Worm (Caenorhabditis elegans) whole organism, mixed stage, embryonic: ENCODE results near the gene rfth-1.

Source experiments
- bed-3 ChIP-seq: fragments of 200-800 bp; sonication (Bioruptor generic); optimal IDR thresholded peaks from 3 replicates; lab custom pipeline; 2018; ENCODE audit warnings: mild to moderate bottlenecking, missing genetic modification characterization, moderate library complexity, missing compliant biosample characterization
- blmp-1 ChIP-seq: fragments of 150-350 bp; optimal IDR thresholded peaks from 2 replicates; lab custom pipeline; 2014; ENCODE audit warnings: missing biosample characterization, missing genetic modification characterization
- ceh-39 ChIP-seq: fragments of 150-350 bp; optimal IDR thresholded peaks from 2 replicates; lab custom pipeline; 2014; ENCODE audit warnings: missing biosample characterization, missing genetic modification characterization
- ceh-43 ChIP-seq: fragments of 200-800 bp; sonication (Bioruptor generic); optimal IDR thresholded peaks from 2 replicates; lab custom pipeline; 2018; ENCODE audit warnings: mild to moderate bottlenecking, missing genetic modification characterization, moderate library complexity, missing compliant biosample characterization
- ces-1 ChIP-seq: fragments of 150-350 bp; optimal IDR thresholded peaks from 2 replicates; lab custom pipeline; 2014; ENCODE audit warnings: missing biosample characterization, missing genetic modification reagents, missing genetic modification characterization
- cnd-1 ChIP-seq: fragments of 200-800 bp; sonication (Bioruptor generic); optimal IDR thresholded peaks from 2 replicates; lab custom pipeline; 2018; ENCODE audit warnings: mild to moderate bottlenecking, missing genetic modification characterization, missing compliant biosample characterization
- drap-1 ChIP-seq: fragments of 200-800 bp; sonication (Bioruptor generic); optimal IDR thresholded peaks from 3 replicates; lab custom pipeline; 2018; ENCODE audit warnings: mild to moderate bottlenecking, missing genetic modification characterization, missing compliant biosample characterization
- elt-1 ChIP-seq: sonication (generic microtip); optimal IDR thresholded peaks from 2 replicates; lab custom pipeline; 2017; ENCODE audit warnings: missing genetic modification characterization, mild to moderate bottlenecking, missing compliant biosample characterization, antibody characterized with exemption, moderate library complexity, borderline replicate concordance; ENCODE audit not compliant: insufficient read depth
- elt-3 ChIP-seq: fragments of 150-350 bp; optimal IDR thresholded peaks from 2 replicates; lab custom pipeline; 2014; ENCODE audit warnings: missing biosample characterization, missing genetic modification characterization
- flh-1 ChIP-seq: fragments of 200-800 bp; sonication (Bioruptor generic); optimal IDR thresholded peaks from 2 replicates; lab custom pipeline; 2018; ENCODE audit warnings: mild to moderate bottlenecking, missing genetic modification characterization, moderate library complexity, missing compliant biosample characterization
- ham-2 ChIP-seq: fragments of 200-800 bp; sonication (Bioruptor generic); optimal IDR thresholded peaks from 2 replicates; lab custom pipeline; 2018; ENCODE audit warnings: mild to moderate bottlenecking, missing genetic modification characterization, missing compliant biosample characterization
- hlh-1 ChIP-seq: fragments of 150-350 bp; optimal IDR thresholded peaks from 2 replicates; lab custom pipeline; 2014; ENCODE audit warnings: missing biosample characterization, missing genetic modification reagents, missing genetic modification characterization
- lin-13 ChIP-seq: fragments of 150-350 bp; optimal IDR thresholded peaks from 2 replicates; lab custom pipeline; 2014; ENCODE audit warnings: missing biosample characterization, missing genetic modification characterization
- lin-32 ChIP-seq: fragments of 200-800 bp; sonication (Bioruptor generic); optimal IDR thresholded peaks from 2 replicates; lab custom pipeline; 2018; ENCODE audit warnings: mild to moderate bottlenecking, missing genetic modification characterization, missing compliant biosample characterization
- lsy-2 ChIP-seq: fragments of 150-350 bp; optimal IDR thresholded peaks from 2 replicates; lab custom pipeline; 2014; ENCODE audit warnings: missing biosample characterization, missing genetic modification characterization
- mab-5 ChIP-seq: fragments of 150-350 bp; optimal IDR thresholded peaks from 2 replicates; lab custom pipeline; 2014; ENCODE audit warnings: missing biosample characterization, missing genetic modification characterization
- mep-1 ChIP-seq: fragments of 150-350 bp; optimal IDR thresholded peaks from 2 replicates; lab custom pipeline; 2017; ENCODE audit warnings: missing biosample characterization, missing genetic modification reagents, missing genetic modification characterization, inconsistent platforms
- mls-2 ChIP-seq: sonication (generic microtip); optimal IDR thresholded peaks from 2 replicates; lab custom pipeline; 2016; ENCODE audit warnings: mild to moderate bottlenecking, missing genetic modification characterization, moderate library complexity, missing compliant biosample characterization
- nhr-12 ChIP-seq: fragments of 150-350 bp; optimal IDR thresholded peaks from 2 replicates; lab custom pipeline; 2014; ENCODE audit warnings: missing biosample characterization, missing genetic modification characterization
- nhr-2 ChIP-seq: fragments of 150-350 bp; optimal IDR thresholded peaks from 2 replicates; lab custom pipeline; 2014; ENCODE audit warnings: missing biosample characterization, missing genetic modification characterization
- nhr-237 ChIP-seq: fragments of 150-350 bp; optimal IDR thresholded peaks from 2 replicates; lab custom pipeline; 2014; ENCODE audit warnings: missing biosample characterization, missing genetic modification characterization
- nhr-28 ChIP-seq: fragments of 150-350 bp; optimal IDR thresholded peaks from 2 replicates; lab custom pipeline; 2014; ENCODE audit warnings: missing biosample characterization, missing genetic modification characterization
- nhr-76 ChIP-seq: sonication (generic microtip); optimal IDR thresholded peaks from 2 replicates; lab custom pipeline; 2017; ENCODE audit warnings: missing biosample characterization, missing genetic modification characterization
- pha-4 ChIP-seq: fragments of 150-350 bp; optimal IDR thresholded peaks from 2 replicates; lab custom pipeline; 2018; ENCODE audit warnings: missing biosample characterization, missing genetic modification reagents, missing genetic modification characterization
- sem-2 ChIP-seq: fragments of 200-800 bp; sonication (Bioruptor generic); optimal IDR thresholded peaks from 2 replicates; lab custom pipeline; 2018; ENCODE audit warnings: mild to moderate bottlenecking, missing genetic modification characterization, missing compliant biosample characterization
- snpc-4 ChIP-seq: fragments of 150-350 bp; optimal IDR thresholded peaks from 2 replicates; lab custom pipeline; 2014; ENCODE audit warnings: missing biosample characterization, missing genetic modification characterization
- tbx-8 ChIP-seq: fragments of 200-800 bp; sonication (Bioruptor generic); optimal IDR thresholded peaks from 2 replicates; lab custom pipeline; 2018; ENCODE audit warnings: mild to moderate bottlenecking, missing genetic modification characterization, moderate library complexity, missing compliant biosample characterization
- unc-39 ChIP-seq: fragments of 150-350 bp; optimal IDR thresholded peaks from 2 replicates; lab custom pipeline; 2014; ENCODE audit warnings: missing biosample characterization, missing genetic modification characterization
- unc-62 ChIP-seq: fragments of 150-350 bp; optimal IDR thresholded peaks from 2 replicates; lab custom pipeline; 2014; ENCODE audit warnings: missing biosample characterization, missing genetic modification reagents, missing genetic modification characterization
- zip-8 ChIP-seq: fragments of 150-350 bp; optimal IDR thresholded peaks from 2 replicates; lab custom pipeline; 2014; ENCODE audit warnings: missing biosample characterization, missing genetic modification characterization

rfth-1 gene

DNA sequence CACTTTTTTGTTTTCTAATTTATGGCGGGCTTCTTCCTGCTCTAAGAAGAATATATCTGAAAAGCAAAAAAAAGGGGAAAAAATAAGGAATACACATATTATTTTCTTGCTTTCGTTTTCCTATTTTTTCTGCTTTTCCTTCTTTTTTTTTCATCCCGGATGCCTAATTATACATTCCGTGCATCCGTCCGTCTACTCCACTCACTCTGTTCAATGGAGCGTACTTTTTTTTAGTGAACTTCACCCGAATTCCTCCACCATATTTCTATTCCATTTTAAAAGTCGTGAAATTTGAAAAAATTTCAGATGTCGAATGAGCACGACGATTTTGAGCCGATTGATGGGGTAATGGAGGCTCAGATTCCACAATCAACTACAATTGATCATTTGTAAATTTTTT lies 25.1 kb upstream of the rfth-1 start, which contains the start of gene ZK185.2:
Gene ZK185.2, plus strand, starts transcription at position 301 of the 400 bp plus-strand sequence.
- TF ChIP-seq unc-39 (tag; lab: Kevin White, UChicago) (no peak), sem-2 (GFP tag; lab: Kevin White, UChicago) (no peak)

DNA sequence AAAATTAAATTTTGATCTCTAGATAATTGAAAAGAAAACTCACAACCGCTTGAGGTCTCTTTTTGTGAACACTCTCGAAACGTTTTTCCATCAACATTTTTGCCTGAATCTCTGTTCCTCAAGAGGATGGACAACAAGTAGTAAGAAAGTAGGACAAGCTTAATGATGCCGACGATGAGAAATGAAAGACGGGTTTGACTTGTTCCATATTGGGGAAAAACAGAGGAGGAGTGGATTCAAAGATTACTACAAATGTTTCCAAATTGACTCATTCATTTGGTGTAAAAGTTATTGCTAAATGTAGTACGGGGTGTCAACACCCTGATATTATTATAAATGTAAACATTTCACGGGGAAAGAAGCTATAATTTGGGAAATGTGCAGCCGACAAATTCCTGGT lies 21.9 kb upstream of the rfth-1 start, which contains the start of gene ZK185.4:
Gene ZK185.4, minus strand, starts transcription at position 101 of the 400 bp plus-strand sequence.
- TF ChIP-seq elt-3 (tag; lab: Kevin White, UChicago) = no peak
- TF ChIP-seq, all 35 proteins: peak for 0

DNA sequence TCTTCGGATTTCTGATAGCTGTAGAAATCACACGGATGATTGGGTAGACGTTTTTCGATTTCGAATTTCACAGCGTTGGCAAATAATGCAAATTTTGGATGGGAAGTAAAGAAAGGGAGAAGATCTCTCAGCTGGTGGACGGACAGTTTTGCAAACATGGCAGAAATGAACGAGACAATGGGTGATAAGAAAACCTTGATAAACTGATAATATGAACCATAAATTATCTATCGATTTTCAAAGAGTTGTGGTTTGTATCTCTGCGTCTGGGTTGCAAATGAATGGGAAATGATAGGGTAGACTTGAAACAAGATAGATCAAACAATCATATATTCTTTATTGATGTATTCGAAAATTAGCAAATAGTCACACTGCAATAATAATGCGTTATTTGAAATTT lies 19.1 kb upstream of the rfth-1 start, which contains the start of gene ZK185.3:
Gene ZK185.3, minus strand, starts transcription at position 263 of the 400 bp plus-strand sequence.
- no peak for TF ChIP-seq mab-5 (tag; lab: Kevin White, UChicago)
- TF ChIP-seq flh-1 (GFP tag; lab: Kevin White, UChicago) = no peak
- no peak for TF ChIP-seq ces-1 (GFP tag; lab: Kevin White, UChicago)
- TF ChIP-seq unc-62 = no peak
- TF ChIP-seq mls-2 = no peak
- no peak for TF ChIP-seq unc-39 (tag; lab: Kevin White, UChicago)
- TF ChIP-seq nhr-76 (tag; lab: Kevin White, UChicago) = no peak
- TF ChIP-seq sem-2 (GFP tag; lab: Kevin White, UChicago) = no peak
- no peak for TF ChIP-seq lin-32 (GFP tag; lab: Kevin White, UChicago)
- TF ChIP-seq blmp-1 (tag; lab: Kevin White, UChicago) = no peak

DNA sequence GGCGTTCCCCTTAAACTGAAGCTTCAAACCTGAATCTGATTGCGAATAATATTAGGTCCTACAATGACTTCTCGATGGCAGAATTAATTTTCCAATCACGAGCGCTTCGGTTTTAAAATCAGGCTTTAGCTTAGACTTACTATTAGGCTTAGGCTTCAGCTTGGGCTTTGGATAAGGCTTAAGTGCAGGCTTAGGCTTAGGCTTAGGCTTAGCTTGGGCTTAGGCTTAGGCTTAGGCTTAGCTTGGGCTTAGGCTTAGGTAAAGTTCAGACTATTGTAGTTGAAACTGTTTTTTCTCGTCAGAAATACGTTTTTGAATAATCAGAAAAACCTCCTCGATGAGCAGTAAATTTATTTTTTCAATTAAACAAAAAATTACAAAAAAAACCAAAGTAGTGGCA lies 15.6 kb upstream of the rfth-1 start:
- TF ChIP-seq mab-5 (tag; lab: Kevin White, UChicago) (no peak), pha-4 (tag; lab: Kevin White, UChicago) (no peak), bed-3 (GFP tag; lab: Kevin White, UChicago) (no peak), mep-1 (tag; lab: Kevin White, UChicago) (no peak), elt-1 (tag; lab: Kevin White, UChicago) (no peak), cnd-1 (tag; lab: Kevin White, UChicago) (no peak), nhr-2 (tag; lab: Kevin White, UChicago) (no peak), mls-2 (no peak), elt-3 (tag; lab: Kevin White, UChicago) (no peak), nhr-237 (no peak), snpc-4 (tag; lab: Kevin White, UChicago) (no peak), blmp-1 (tag; lab: Kevin White, UChicago) (no peak), lin-13 (tag; lab: Kevin White, UChicago) (no peak), lin-32 (GFP tag; lab: Kevin White, UChicago) (no peak), nhr-76 (tag; lab: Kevin White, UChicago) (no peak), flh-1 (GFP tag; lab: Kevin White, UChicago) (no peak)

DNA sequence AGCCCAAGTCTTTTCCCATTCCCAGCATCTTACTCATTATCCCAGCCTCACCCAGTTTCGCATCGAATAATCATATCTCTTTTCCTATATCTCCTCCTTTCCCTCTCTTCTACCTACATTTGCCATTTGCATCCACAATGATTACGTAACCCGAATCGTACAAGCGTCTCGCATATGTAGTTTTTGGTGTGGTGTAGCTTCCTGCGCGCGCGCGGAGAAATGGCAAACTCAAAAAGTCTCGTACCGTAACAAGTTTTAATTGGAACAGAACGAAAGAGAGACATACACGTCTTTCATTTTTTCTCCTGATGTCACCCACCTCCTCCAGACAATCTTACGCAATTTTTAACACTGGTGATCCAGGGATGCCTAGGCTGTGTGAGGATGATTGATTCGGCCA lies 14.9 kb upstream of the rfth-1 start:
- TF ChIP-seq ham-2 (GFP tag; lab: Kevin White, UChicago) = no peak
- no peak for TF ChIP-seq ceh-39
- no peak for TF ChIP-seq snpc-4 (tag; lab: Kevin White, UChicago)
- TF ChIP-seq elt-1 (tag; lab: Kevin White, UChicago) = no peak
- no peak for TF ChIP-seq flh-1 (GFP tag; lab: Kevin White, UChicago)
- no peak for TF ChIP-seq nhr-28
- no peak for TF ChIP-seq zip-8
- no peak for TF ChIP-seq unc-62
- no peak for TF ChIP-seq ceh-43

DNA sequence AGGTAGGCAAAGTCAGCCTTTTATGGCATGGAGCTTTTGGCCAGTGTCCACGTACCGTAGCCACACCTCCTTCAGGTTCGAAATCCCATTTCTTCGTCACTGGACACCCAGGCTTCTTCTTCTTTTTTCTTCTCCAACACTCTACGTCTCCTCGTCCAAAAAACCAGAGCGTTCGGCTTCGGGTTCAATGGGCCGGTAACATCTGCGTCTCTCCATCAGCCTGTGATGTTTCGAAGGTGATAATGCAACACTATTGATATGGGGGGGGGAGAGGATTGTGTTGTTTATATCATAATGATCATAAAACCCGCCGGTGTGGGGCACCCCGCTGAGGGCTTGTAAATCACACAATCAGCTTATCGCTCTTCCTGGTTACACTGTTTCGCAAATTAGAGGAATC lies 13.8 kb upstream of the rfth-1 start, which contains the start of gene ZK180.6:
Gene ZK180.6, minus strand, starts transcription at position 101 of the 400 bp plus-strand sequence.
- no peak for TF ChIP-seq drap-1 (GFP tag; lab: Kevin White, UChicago)
- TF ChIP-seq, all 35 proteins: peak for 0

DNA sequence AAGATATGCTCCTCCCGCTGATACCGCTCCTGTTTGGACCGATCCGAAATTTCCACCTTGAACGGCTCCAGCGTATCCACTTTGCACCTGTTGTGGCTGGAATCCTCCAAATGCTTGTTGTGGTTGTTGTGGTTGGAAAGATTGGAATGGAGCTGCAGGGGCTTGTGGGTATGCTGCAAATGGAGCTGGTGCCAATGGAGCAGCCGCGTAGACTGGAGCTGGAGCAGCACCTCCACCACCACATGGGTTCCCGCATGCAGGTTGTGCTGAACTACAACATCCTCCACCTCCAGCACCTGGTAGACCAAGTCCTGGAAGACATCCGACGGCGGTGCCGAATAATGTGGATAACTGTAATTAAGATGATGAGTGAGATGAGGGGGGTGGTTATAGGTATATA lies 12.4 kb upstream of the rfth-1 start:
- TF ChIP-seq lsy-2 (tag; lab: Kevin White, UChicago) (no peak), drap-1 (GFP tag; lab: Kevin White, UChicago) (no peak), snpc-4 (tag; lab: Kevin White, UChicago) (no peak), ces-1 (GFP tag; lab: Kevin White, UChicago) (no peak), hlh-1 (tag; lab: Kevin White, UChicago) (no peak), nhr-28 (no peak), elt-1 (tag; lab: Kevin White, UChicago) (no peak), tbx-8 (GFP tag; lab: Kevin White, UChicago) (no peak), ceh-39 (no peak), nhr-237 (no peak), zip-8 (no peak), ham-2 (GFP tag; lab: Kevin White, UChicago) (no peak), cnd-1 (tag; lab: Kevin White, UChicago) (no peak), nhr-12 (tag; lab: Kevin White, UChicago) (no peak)
